Fruit fly (Drosophila melanogaster) whole organism, embryonic: ENCODE results near the gene Lim1.

Experiments
- CG43689 ChIP-seq: fragments of 200-800 bp; sonication (Bioruptor generic); IDR thresholded peaks from 2 replicates; pipeline ENCODE4 v1.3.6; 2022; ENCODE audit warnings: missing biosample characterization, missing genetic modification characterization
- Oli ChIP-seq: fragments of 200-800 bp; sonication (Bioruptor generic); optimal IDR thresholded peaks from 2 replicates; lab custom pipeline; 2018; ENCODE audit warnings: missing biosample characterization, mild to moderate bottlenecking, missing genetic modification characterization, moderate library complexity
- tll ChIP-seq, 2 experiments: fragments of 200-800 bp in 1 of 2; fragments of >200 bp in 1 of 2; sonication (Bioruptor generic) in 1 of 2; optimal IDR thresholded peaks; 2 replicates each; lab custom pipeline; 2017 to 2019; ENCODE audit warnings: missing biosample characterization in 2 of 2, missing genetic modification characterization in 2 of 2, mild to moderate bottlenecking in 1 of 2, moderate library complexity in 1 of 2
- wdn ChIP-seq: fragments of 200-800 bp; sonication (Bioruptor generic); IDR thresholded peaks from 2 replicates; pipeline ENCODE4 v1.3.6; 2022; ENCODE audit warnings: missing biosample characterization, missing genetic modification characterization

DNA sequence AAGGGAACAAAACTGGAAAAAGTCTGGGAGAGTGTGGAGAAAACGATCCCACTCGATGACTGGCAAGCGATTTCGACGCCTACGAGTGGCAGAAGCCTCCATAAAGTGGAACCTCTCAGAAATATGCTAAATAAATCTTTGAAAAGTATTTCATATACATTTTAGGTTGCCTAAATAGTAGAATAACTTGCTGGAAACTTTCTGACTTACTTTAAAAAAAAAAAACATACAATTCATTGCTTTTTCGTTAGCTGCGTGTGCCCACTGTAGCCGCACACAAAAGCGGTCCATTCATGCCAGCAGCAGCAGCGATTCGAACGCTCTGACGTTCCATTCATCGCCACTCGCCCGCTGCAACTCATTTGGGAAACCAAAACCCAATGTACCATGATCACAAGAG, 29.5 kb upstream of the Lim1 start:
- TF ChIP-seq Oli: no peak
- no peak for TF ChIP-seq wdn (GFP tag; lab: Robert Waterston, UW)
- no peak for TF ChIP-seq CG43689 (GFP tag; lab: Robert Waterston, UW)
- no peak for TF ChIP-seq tll (GFP tag; optimal IDR thresholded peaks at IDR 0.05; lab: Kevin White, UChicago)
